Fruit fly (Drosophila melanogaster): ENCODE data around the gene Bin1.

dm6 chr3R:16148712-16149111, 40.7 kb downstream of the Bin1 start:
- TF ChIP-seq CG8159 (tag; optimal IDR thresholded peaks at IDR 0.05), result no peak
- TF ChIP-seq CG15710 (tag; optimal IDR thresholded peaks at IDR 0.05), result no peak
- no peak for TF ChIP-seq Snoo (tag; optimal IDR thresholded peaks at IDR 0.05)
- TF ChIP-seq rn (GFP tag; IDR thresholded peaks at IDR 0.05), result no peak
- TF ChIP-seq CG10348 (GFP tag; IDR thresholded peaks at IDR 0.05), result no peak
- TF ChIP-seq Pif1B (GFP tag; optimal IDR thresholded peaks at IDR 0.05), result no peak
- no peak for TF ChIP-seq CG12605 (GFP tag; IDR thresholded peaks at IDR 0.05)
- TF ChIP-seq CG13204 (GFP tag; optimal IDR thresholded peaks at IDR 0.05), result no peak
- TF ChIP-seq CG32121 (GFP tag; IDR thresholded peaks at IDR 0.05), result no peak
